Fruit fly (Drosophila melanogaster) whole organism, embryonic: ENCODE measurements around the gene RhoGDI.

Experiments used
- Atf6 ChIP-seq: fragments of 200-800 bp; sonication (Bioruptor generic); IDR thresholded peaks from 2 replicates; pipeline ENCODE4 v1.3.6; 2022; ENCODE audit warnings: missing biosample characterization, missing genetic modification characterization
- CG10431 ChIP-seq: fragments of 200-800 bp; sonication (Bioruptor generic); optimal IDR thresholded peaks from 3 replicates; lab custom pipeline; 2018; ENCODE audit warnings: missing biosample characterization, mild to moderate bottlenecking, missing genetic modification characterization
- CG11093 ChIP-seq: fragments of 200-800 bp; sonication (Bioruptor generic); IDR thresholded peaks from 3 replicates; pipeline ENCODE4 v1.3.6; 2022; ENCODE audit warnings: missing biosample characterization, missing genetic modification characterization
- CG11456 ChIP-seq: fragments of 200-800 bp; sonication (Bioruptor generic); IDR thresholded peaks from 3 replicates; pipeline ENCODE4 v1.3.6; 2022; ENCODE audit warnings: missing biosample characterization, missing genetic modification characterization
- CG12236 ChIP-seq: fragments of 200-800 bp; sonication (Bioruptor generic); optimal IDR thresholded peaks from 2 replicates; lab custom pipeline; 2016; ENCODE audit warnings: missing biosample characterization, missing genetic modification characterization
- CG12299 ChIP-seq: fragments of 200-800 bp; sonication (Bioruptor generic); optimal IDR thresholded peaks from 2 replicates; lab custom pipeline; 2018; ENCODE audit warnings: missing biosample characterization, mild to moderate bottlenecking, missing genetic modification characterization
- CG13287 ChIP-seq: fragments of 200-800 bp; sonication (Bioruptor generic); IDR thresholded peaks from 2 replicates; pipeline ENCODE4 v1.3.6; 2022; ENCODE audit warnings: missing biosample characterization, missing genetic modification characterization; ENCODE audit not compliant: partially characterized antibody
- CG13296 ChIP-seq: fragments of 200-800 bp; sonication (Bioruptor generic); optimal IDR thresholded peaks from 3 replicates; lab custom pipeline; 2018; ENCODE audit warnings: missing biosample characterization, mild to moderate bottlenecking, missing genetic modification characterization
- CG13424 ChIP-seq: fragments of 200-800 bp; sonication (Bioruptor generic); optimal IDR thresholded peaks from 2 replicates; lab custom pipeline; 2019; ENCODE audit warnings: missing biosample characterization, mild to moderate bottlenecking, missing genetic modification characterization, moderate library complexity
- CG13624 ChIP-seq: fragments of 200-800 bp; sonication (Bioruptor generic); optimal IDR thresholded peaks from 2 replicates; lab custom pipeline; 2016; ENCODE audit warnings: missing biosample characterization, missing genetic modification characterization
- CG17186 ChIP-seq: fragments of 200-800 bp; sonication (Bioruptor generic); optimal IDR thresholded peaks from 3 replicates; lab custom pipeline; 2017; ENCODE audit warnings: missing biosample characterization, missing genetic modification reagents, missing genetic modification characterization
- CG17328 ChIP-seq: fragments of 200-800 bp; sonication (Bioruptor generic); IDR thresholded peaks from 2 replicates; pipeline ENCODE4 v1.3.6; 2022; ENCODE audit warnings: missing biosample characterization, missing genetic modification characterization
- CG17385 ChIP-seq: fragments of 200-800 bp; sonication (Bioruptor generic); optimal IDR thresholded peaks from 3 replicates; lab custom pipeline; 2018; ENCODE audit warnings: missing biosample characterization, mild to moderate bottlenecking, missing genetic modification characterization
- CG32772 ChIP-seq: fragments of 200-800 bp; sonication (Bioruptor generic); IDR thresholded peaks from 2 replicates; pipeline ENCODE4 v1.3.6; 2022; ENCODE audit warnings: missing biosample characterization, missing genetic modification characterization
- CG3726 ChIP-seq: fragments of 200-800 bp; sonication (Bioruptor generic); IDR thresholded peaks from 3 replicates; pipeline ENCODE4, ENCODE4 v1.3.6; 2022; ENCODE audit warnings: missing biosample characterization, missing genetic modification characterization
- CG3995 ChIP-seq: fragments of 200-800 bp; sonication (Bioruptor generic); optimal IDR thresholded peaks from 3 replicates; lab custom pipeline; 2016; ENCODE audit warnings: missing biosample characterization, missing genetic modification characterization
- CG4282 ChIP-seq: fragments of 200-800 bp; sonication (Bioruptor generic); optimal IDR thresholded peaks from 2 replicates; lab custom pipeline; 2016; ENCODE audit warnings: missing biosample characterization, missing genetic modification characterization
- CG6254 ChIP-seq: fragments of 200-800 bp; sonication (Bioruptor generic); optimal IDR thresholded peaks from 3 replicates; lab custom pipeline; 2017; ENCODE audit warnings: mild to moderate bottlenecking, missing biosample characterization, missing genetic modification reagents, missing genetic modification characterization
- CG8944 ChIP-seq: fragments of 200-800 bp; sonication (Bioruptor generic); optimal IDR thresholded peaks from 3 replicates; lab custom pipeline; 2016; ENCODE audit warnings: missing biosample characterization, missing genetic modification characterization
- CG9215 ChIP-seq: fragments of 200-800 bp; sonication (Bioruptor generic); IDR thresholded peaks from 2 replicates; pipeline ENCODE4 v1.3.6; 2022; ENCODE audit warnings: missing biosample characterization, missing genetic modification characterization
- CG9727 ChIP-seq: fragments of 200-800 bp; sonication (Bioruptor generic); optimal IDR thresholded peaks from 3 replicates; lab custom pipeline; 2017; ENCODE audit warnings: missing biosample characterization, mild to moderate bottlenecking, missing genetic modification characterization
- CG9876 ChIP-seq: fragments of 200-800 bp; sonication (Bioruptor generic); optimal IDR thresholded peaks from 2 replicates; lab custom pipeline; 2016; ENCODE audit warnings: missing biosample characterization, missing genetic modification characterization
- CkIIα-i1 ChIP-seq: fragments of 200-800 bp; sonication (Bioruptor generic); IDR thresholded peaks from 2 replicates; pipeline ENCODE4 v1.3.6; 2022; ENCODE audit warnings: missing biosample characterization, missing genetic modification characterization
- Dbx ChIP-seq: fragments of 200-800 bp; sonication (Bioruptor generic); IDR thresholded peaks from 3 replicates; pipeline ENCODE4 v1.3.6; 2022; ENCODE audit warnings: missing biosample characterization, missing genetic modification characterization
- Dp ChIP-seq: fragments of 200-800 bp; sonication (Bioruptor generic); optimal IDR thresholded peaks from 2 replicates; lab custom pipeline; 2018; ENCODE audit warnings: missing biosample characterization, mild to moderate bottlenecking, missing genetic modification characterization, moderate library complexity
- HLH4C ChIP-seq: fragments of 200-800 bp; sonication (Bioruptor generic); IDR thresholded peaks from 3 replicates; pipeline ENCODE4 v1.3.6; 2022; ENCODE audit warnings: missing biosample characterization, missing genetic modification characterization; ENCODE audit not compliant: partially characterized antibody
- Hr3 ChIP-seq: fragments of 200-800 bp; sonication (Bioruptor generic); optimal IDR thresholded peaks from 3 replicates; lab custom pipeline; 2016; ENCODE audit warnings: missing biosample characterization, missing genetic modification characterization
- Hsf ChIP-seq: fragments of 200-800 bp; sonication (Bioruptor generic); optimal IDR thresholded peaks from 3 replicates; lab custom pipeline; 2016; ENCODE audit warnings: missing biosample characterization, missing genetic modification characterization
- Max ChIP-seq: fragments of 200-800 bp; sonication (Bioruptor generic); optimal IDR thresholded peaks from 2 replicates; lab custom pipeline; 2016; ENCODE audit warnings: missing biosample characterization, mild to moderate bottlenecking, missing genetic modification characterization
- Med ChIP-seq: fragments of 200-800 bp; sonication (Bioruptor generic); peaks from one replicate; lab custom pipeline; 2016; ENCODE audit warnings: missing biosample characterization, missing genetic modification characterization, mild to moderate bottlenecking, inconsistent platforms, moderate library complexity
- Nf-YB ChIP-seq: fragments of 200-800 bp; sonication (Bioruptor generic); optimal IDR thresholded peaks from 3 replicates; lab custom pipeline; 2019; ENCODE audit warnings: missing biosample characterization, mild to moderate bottlenecking, missing genetic modification characterization, moderate library complexity
- Optix ChIP-seq: fragments of 200-800 bp; sonication (Bioruptor generic); IDR thresholded peaks from 3 replicates; pipeline ENCODE4 v1.3.6; 2022; ENCODE audit warnings: missing biosample characterization, missing genetic modification characterization
- Sox102F ChIP-seq: fragments of 200-800 bp; sonication (Bioruptor generic); optimal IDR thresholded peaks from 2 replicates; lab custom pipeline; 2018; ENCODE audit warnings: missing biosample characterization, mild to moderate bottlenecking, missing genetic modification characterization, moderate library complexity
- Sry-δ ChIP-seq: fragments of 200-800 bp; sonication (Bioruptor generic); optimal IDR thresholded peaks from 2 replicates; lab custom pipeline; 2016; ENCODE audit warnings: missing biosample characterization, missing genetic modification characterization
- bab2 ChIP-seq: fragments of 200-800 bp; sonication (Bioruptor generic); optimal IDR thresholded peaks from 2 replicates; lab custom pipeline; 2016; ENCODE audit warnings: missing biosample characterization, missing genetic modification characterization
- chif ChIP-seq, 2 experiments: fragments of 200-800 bp; sonication (Bioruptor generic); optimal IDR thresholded peaks; 3 replicates each; lab custom pipeline; 2016; ENCODE audit warnings: missing biosample characterization in 2 of 2, missing genetic modification characterization in 2 of 2
- ci ChIP-seq: fragments of 200-800 bp; sonication (Bioruptor generic); IDR thresholded peaks from 3 replicates; pipeline ENCODE4 v1.3.6; 2022; ENCODE audit warnings: missing biosample characterization, missing genetic modification characterization
- dimm ChIP-seq: fragments of 200-800 bp; sonication (Bioruptor generic); IDR thresholded peaks from 2 replicates; pipeline ENCODE4 v1.3.6; 2022; ENCODE audit warnings: missing biosample characterization, missing genetic modification characterization
- ind ChIP-seq: fragments of 200-800 bp; sonication (Bioruptor generic); optimal IDR thresholded peaks from 3 replicates; lab custom pipeline; 2016; ENCODE audit warnings: missing biosample characterization, missing genetic modification characterization
- odd ChIP-seq: fragments of 200-800 bp; sonication (Bioruptor generic); optimal IDR thresholded peaks from 2 replicates; lab custom pipeline; 2017; ENCODE audit warnings: missing biosample characterization, mild to moderate bottlenecking, missing genetic modification characterization
- org-1 ChIP-seq: fragments of 200-800 bp; sonication (Bioruptor generic); optimal IDR thresholded peaks from 2 replicates; lab custom pipeline; 2017; ENCODE audit warnings: missing biosample characterization, missing genetic modification characterization
- pfk ChIP-seq: fragments of 200-800 bp; sonication (Bioruptor generic); optimal IDR thresholded peaks from 2 replicates; lab custom pipeline; 2018; ENCODE audit warnings: missing biosample characterization, mild to moderate bottlenecking, missing genetic modification characterization, moderate library complexity
- pita ChIP-seq: fragments of 200-800 bp; sonication (Bioruptor generic); optimal IDR thresholded peaks from 2 replicates; lab custom pipeline; 2017; ENCODE audit warnings: missing biosample characterization, mild to moderate bottlenecking, missing genetic modification characterization
- sima ChIP-seq: fragments of 200-800 bp; sonication (Bioruptor generic); optimal IDR thresholded peaks from 2 replicates; lab custom pipeline; 2016; ENCODE audit warnings: missing biosample characterization, missing genetic modification characterization
- sug ChIP-seq: fragments of 200-800 bp; optimal IDR thresholded peaks from 2 replicates; lab custom pipeline; 2019; ENCODE audit warnings: missing biosample characterization, mild to moderate bottlenecking, missing genetic modification characterization, moderate library complexity
- trh ChIP-seq: fragments of 200-800 bp; sonication (Bioruptor generic); optimal IDR thresholded peaks from 2 replicates; lab custom pipeline; 2016; ENCODE audit warnings: missing biosample characterization, missing genetic modification characterization
- vnd ChIP-seq: fragments of 200-800 bp; sonication (Bioruptor generic); IDR thresholded peaks from 3 replicates; pipeline ENCODE4 v1.3.6; 2022; ENCODE audit warnings: missing biosample characterization, missing genetic modification characterization; ENCODE audit not compliant: partially characterized antibody
- wek ChIP-seq: fragments of 200-800 bp; sonication (Bioruptor generic); optimal IDR thresholded peaks from 3 replicates; lab custom pipeline; 2018; ENCODE audit warnings: missing biosample characterization, mild to moderate bottlenecking, missing genetic modification characterization, moderate library complexity
- zfh2 ChIP-seq: fragments of 200-800 bp; sonication (Bioruptor generic); optimal IDR thresholded peaks from 2 replicates; lab custom pipeline; 2016; ENCODE audit warnings: missing biosample characterization, missing genetic modification characterization

RhoGDI gene

dm6 chr3L:19902560-19903399 is 25.8 kb upstream of the RhoGDI start (continued):
- no peak; the same call in 2 of the 3 replicates for TF ChIP-seq CG3726
- peak; percentile 92 for TF ChIP-seq Hr3 (GFP tag; lab: Kevin White, UChicago)
- peak; percentile 71 for TF ChIP-seq CG3995
- TF ChIP-seq ind (GFP tag; lab: Kevin White, UChicago) = peak; percentile 97
- TF ChIP-seq ci (GFP tag; lab: Robert Waterston, UW) = peak; percentile 96
- TF ChIP-seq sug = peak; percentile 75
- peak; percentile 70 for TF ChIP-seq CG10431 (GFP tag; lab: Kevin White, UChicago)
- peak; percentile 82 for TF ChIP-seq CG9215 (GFP tag; lab: Robert Waterston, UW)
- peak; percentile 90 for TF ChIP-seq CG9876 (GFP tag; lab: Kevin White, UChicago)
- peak; percentile 55 for TF ChIP-seq CG17186 (GFP tag; lab: Kevin White, UChicago)
- no peak; the same call in 1 of the 2 replicates for TF ChIP-seq CG13287 (GFP tag; lab: Robert Waterston, UW)
- peak; percentile 97 for TF ChIP-seq CG13624 (GFP tag; lab: Kevin White, UChicago)
- peak; percentile 93 for TF ChIP-seq CG4282 (GFP tag; lab: Kevin White, UChicago)
- 0 out of 3 replicates have a peak, but pooled peaks have one; percentile 38 for TF ChIP-seq vnd (GFP tag; lab: Robert Waterston, UW)
- peak; percentile 79 for TF ChIP-seq Nf-YB
- TF ChIP-seq CG13424 = peak; percentile 95
- TF ChIP-seq CG12236 (GFP tag; lab: Kevin White, UChicago) = peak; percentile 91
- no peak for TF ChIP-seq HLH4C (GFP tag; lab: Robert Waterston, UW)
- TF ChIP-seq Optix (GFP tag; lab: Robert Waterston, UW) = peak; percentile 94
- peak; percentile 97 for TF ChIP-seq bab2 (GFP tag; lab: Kevin White, UChicago)
- peak; percentile 91 for TF ChIP-seq CG9727 (GFP tag; lab: Kevin White, UChicago)
- TF ChIP-seq trh (GFP tag; lab: Kevin White, UChicago) = peak; percentile 84
- TF ChIP-seq Sry-δ (GFP tag; lab: Kevin White, UChicago) = peak; percentile 63
- TF ChIP-seq Hsf (GFP tag; lab: Kevin White, UChicago) = peak; percentile 96
- peak; percentile 94 for TF ChIP-seq CG13296 (GFP tag; lab: Kevin White, UChicago)
- TF ChIP-seq CG17385 (GFP tag; lab: Kevin White, UChicago) = peak; percentile 93
- TF ChIP-seq chif (GFP tag; optimal IDR thresholded peaks at IDR 0.05; lab: Kevin White, UChicago) = peak; percentile 93 to 94
- TF ChIP-seq sima (GFP tag; lab: Kevin White, UChicago) = peak; percentile 92
- TF ChIP-seq Dp (GFP tag; lab: Kevin White, UChicago) = peak; percentile 0
- peak; percentile 91 for TF ChIP-seq Dbx
- TF ChIP-seq CG17328 (GFP tag; lab: Robert Waterston, UW) = peak; percentile 92
- TF ChIP-seq pita = no peak
- TF ChIP-seq org-1 (GFP tag; lab: Kevin White, UChicago) = peak; percentile 94
- TF ChIP-seq pfk (GFP tag; lab: Kevin White, UChicago) = peak; percentile 74
- peak; percentile 89 for TF ChIP-seq CG11093 (GFP tag; lab: Robert Waterston, UW)
- TF ChIP-seq CG11456 (GFP tag; lab: Robert Waterston, UW) = peak; percentile 95
- peak; percentile 99 for TF ChIP-seq Med (GFP tag; lab: Kevin White, UChicago)
- TF ChIP-seq dimm (GFP tag; lab: Robert Waterston, UW) = no peak; the same call in 1 of the 2 replicates
- TF ChIP-seq Sox102F (GFP tag; lab: Kevin White, UChicago) = peak; percentile 96
- TF ChIP-seq Atf6 = peak; percentile 97
- peak; percentile 89; the same call in 1 of the 2 replicates for TF ChIP-seq CkIIα-i1
- peak; percentile 91 for TF ChIP-seq wek (GFP tag; lab: Kevin White, UChicago)
- peak; percentile 90 for TF ChIP-seq CG32772
- peak; percentile 94 for TF ChIP-seq CG8944 (GFP tag; lab: Kevin White, UChicago)
- peak; percentile 97 for TF ChIP-seq zfh2 (GFP tag; lab: Kevin White, UChicago)
- TF ChIP-seq CG6254 (GFP tag; lab: Kevin White, UChicago) = peak; percentile 86
- peak; percentile 90 for TF ChIP-seq odd (GFP tag; lab: Kevin White, UChicago)
- TF ChIP-seq CG12299 (tag; lab: Kevin White, UChicago) = peak; percentile 87
- peak; percentile 91 for TF ChIP-seq Max (GFP tag; lab: Kevin White, UChicago)
